Fruit fly (Drosophila melanogaster) whole organism, embryonic: ENCODE results near the gene holn1.

Source experiments
- Atf3 ChIP-seq: fragments of 200-800 bp; sonication (Bioruptor generic); optimal IDR thresholded peaks from 3 replicates; lab custom pipeline; 2016; ENCODE audit warnings: missing biosample characterization, missing genetic modification characterization
- Bteb2 ChIP-seq: fragments of 200-800 bp; sonication (Bioruptor generic); optimal IDR thresholded peaks from 2 replicates; lab custom pipeline; 2016; ENCODE audit warnings: missing biosample characterization, missing genetic modification characterization
- CG10959 ChIP-seq: fragments of 200-800 bp; sonication (Bioruptor generic); IDR thresholded peaks from 2 replicates; pipeline ENCODE4 v1.3.6; 2022; ENCODE audit warnings: missing biosample characterization, missing genetic modification characterization
- CG10979 ChIP-seq: fragments of 200-800 bp; sonication (Bioruptor generic); optimal IDR thresholded peaks from 2 replicates; lab custom pipeline; 2018; ENCODE audit warnings: missing biosample characterization, mild to moderate bottlenecking, missing genetic modification characterization, moderate library complexity
- CG11093 ChIP-seq: fragments of 200-800 bp; sonication (Bioruptor generic); IDR thresholded peaks from 3 replicates; pipeline ENCODE4 v1.3.6; 2022; ENCODE audit warnings: missing biosample characterization, missing genetic modification characterization
- CG11723 ChIP-seq: fragments of 200-800 bp; sonication (Bioruptor generic); optimal IDR thresholded peaks from 2 replicates; lab custom pipeline; 2017; ENCODE audit warnings: missing biosample characterization, mild to moderate bottlenecking, missing genetic modification characterization
- CG12769 ChIP-seq: fragments of 200-800 bp; sonication (Bioruptor generic); optimal IDR thresholded peaks from 2 replicates; lab custom pipeline; 2019; ENCODE audit warnings: missing biosample characterization, mild to moderate bottlenecking, missing genetic modification characterization, moderate library complexity
- CG13296 ChIP-seq: fragments of 200-800 bp; sonication (Bioruptor generic); optimal IDR thresholded peaks from 3 replicates; lab custom pipeline; 2018; ENCODE audit warnings: missing biosample characterization, mild to moderate bottlenecking, missing genetic modification characterization
- CG13424 ChIP-seq: fragments of 200-800 bp; sonication (Bioruptor generic); optimal IDR thresholded peaks from 2 replicates; lab custom pipeline; 2019; ENCODE audit warnings: missing biosample characterization, mild to moderate bottlenecking, missing genetic modification characterization, moderate library complexity
- CG14965 ChIP-seq: fragments of 200-800 bp; sonication (Bioruptor generic); optimal IDR thresholded peaks from 2 replicates; lab custom pipeline; 2016; ENCODE audit warnings: missing biosample characterization, missing genetic modification characterization, borderline replicate concordance
- CG15073 ChIP-seq: fragments of 200-800 bp; sonication (Bioruptor generic); optimal IDR thresholded peaks from 2 replicates; lab custom pipeline; 2016; ENCODE audit warnings: missing biosample characterization, missing genetic modification characterization
- CG18011 ChIP-seq: fragments of 200-800 bp; sonication (Bioruptor generic); optimal IDR thresholded peaks from 2 replicates; lab custom pipeline; 2017; ENCODE audit warnings: missing biosample characterization, missing genetic modification characterization, mild to moderate bottlenecking, moderate library complexity, missing genotype
- CG18599 ChIP-seq: fragments of 200-800 bp; sonication (Bioruptor generic); optimal IDR thresholded peaks from 3 replicates; lab custom pipeline; 2017; ENCODE audit warnings: missing biosample characterization, missing genetic modification characterization, mild to moderate bottlenecking, moderate library complexity, missing genetic modification reagents
- CG30431 ChIP-seq: fragments of 200-800 bp; sonication (Bioruptor generic); optimal IDR thresholded peaks from 2 replicates; lab custom pipeline; 2017; ENCODE audit warnings: missing biosample characterization, missing genetic modification characterization
- CG31388 ChIP-seq: fragments of 200-800 bp; sonication (Bioruptor generic); optimal IDR thresholded peaks from 2 replicates; lab custom pipeline; 2016; ENCODE audit warnings: missing biosample characterization, missing genetic modification characterization
- CG32532 ChIP-seq: fragments of 200-800 bp; sonication (Bioruptor generic); IDR thresholded peaks from 2 replicates; pipeline ENCODE4 v1.3.6; 2022; ENCODE audit warnings: missing biosample characterization, missing genetic modification characterization
- CG4328 ChIP-seq: fragments of 200-800 bp; sonication (Bioruptor generic); optimal IDR thresholded peaks from 3 replicates; lab custom pipeline; 2017; ENCODE audit warnings: missing biosample characterization, missing genetic modification reagents, missing genetic modification characterization
- CG4404 ChIP-seq: fragments of 200-800 bp; sonication (Bioruptor generic); IDR thresholded peaks from 2 replicates; pipeline ENCODE4 v1.3.6; 2022; ENCODE audit warnings: missing biosample characterization, missing genetic modification characterization
- CG7928 ChIP-seq: fragments of 200-800 bp; sonication (Bioruptor generic); optimal IDR thresholded peaks from 2 replicates; lab custom pipeline; 2017; ENCODE audit warnings: missing biosample characterization, mild to moderate bottlenecking, missing genetic modification characterization
- CG9437 ChIP-seq: fragments of 200-800 bp; sonication (Bioruptor generic); optimal IDR thresholded peaks from 2 replicates; lab custom pipeline; 2018; ENCODE audit warnings: missing biosample characterization, mild to moderate bottlenecking, missing genetic modification characterization
- CG9609 ChIP-seq: fragments of 200-800 bp; sonication (Bioruptor generic); optimal IDR thresholded peaks from 3 replicates; lab custom pipeline; 2016; ENCODE audit warnings: missing biosample characterization, missing genetic modification characterization
- CG9817 ChIP-seq: fragments of 200-800 bp; sonication (Bioruptor generic); optimal IDR thresholded peaks from 2 replicates; lab custom pipeline; 2018; ENCODE audit warnings: missing biosample characterization, mild to moderate bottlenecking, missing genetic modification characterization, moderate library complexity
- Dip2 ChIP-seq: fragments of 200-800 bp; sonication (Bioruptor generic); IDR thresholded peaks from 2 replicates; pipeline ENCODE4 v1.3.6; 2022; ENCODE audit warnings: missing biosample characterization, missing genetic modification characterization
- Dp ChIP-seq: fragments of 200-800 bp; sonication (Bioruptor generic); optimal IDR thresholded peaks from 2 replicates; lab custom pipeline; 2018; ENCODE audit warnings: missing biosample characterization, mild to moderate bottlenecking, missing genetic modification characterization, moderate library complexity
- HLH54F ChIP-seq: fragments of 200-800 bp; sonication (Bioruptor generic); optimal IDR thresholded peaks from 3 replicates; lab custom pipeline; 2016; ENCODE audit warnings: missing biosample characterization, missing genetic modification characterization
- HLHmδ ChIP-seq: fragments of 200-800 bp; sonication (Bioruptor generic); optimal IDR thresholded peaks from 2 replicates; lab custom pipeline; 2018; ENCODE audit warnings: missing biosample characterization, mild to moderate bottlenecking, missing genetic modification characterization, moderate library complexity
- HmgD ChIP-seq: fragments of 200-800 bp; sonication (Bioruptor generic); optimal IDR thresholded peaks from 3 replicates; lab custom pipeline; 2016; ENCODE audit warnings: missing biosample characterization, missing genetic modification characterization
- HmgZ ChIP-seq: fragments of 200-800 bp; sonication (Bioruptor generic); optimal IDR thresholded peaks from 2 replicates; lab custom pipeline; 2018; ENCODE audit warnings: missing biosample characterization, mild to moderate bottlenecking, missing genetic modification characterization
- Lim3 ChIP-seq: fragments of 200-800 bp; sonication (Bioruptor generic); IDR thresholded peaks from 2 replicates; pipeline ENCODE4 v1.3.6; 2022; ENCODE audit warnings: missing biosample characterization, missing genetic modification characterization
- MBD-R2 ChIP-seq: fragments of 200-800 bp; sonication (Bioruptor generic); IDR thresholded peaks from 2 replicates; pipeline ENCODE4 v1.3.6; 2022; ENCODE audit warnings: missing biosample characterization, missing genetic modification characterization
- NC2β ChIP-seq: fragments of 200-800 bp; sonication (Bioruptor generic); optimal IDR thresholded peaks from 2 replicates; lab custom pipeline; 2016; ENCODE audit warnings: missing biosample characterization, missing genetic modification characterization
- Ptx1 ChIP-seq: fragments of 200-800 bp; sonication (Bioruptor generic); IDR thresholded peaks from 2 replicates; pipeline ENCODE4 v1.3.6; 2022; ENCODE audit warnings: missing biosample characterization, missing genetic modification characterization
- Ravus ChIP-seq: fragments of 200-800 bp; sonication (Bioruptor generic); IDR thresholded peaks from 2 replicates; pipeline ENCODE4 v1.3.6; 2022; ENCODE audit warnings: missing biosample characterization, missing genetic modification characterization
- Sry-δ ChIP-seq: fragments of 200-800 bp; sonication (Bioruptor generic); optimal IDR thresholded peaks from 2 replicates; lab custom pipeline; 2016; ENCODE audit warnings: missing biosample characterization, missing genetic modification characterization
- Usf ChIP-seq: fragments of 200-800 bp; sonication (Bioruptor generic); optimal IDR thresholded peaks from 2 replicates; lab custom pipeline; 2017; ENCODE audit warnings: missing genotype, missing biosample characterization, missing genetic modification characterization
- bcd ChIP-seq: fragments of 200-800 bp; sonication (Bioruptor generic); optimal IDR thresholded peaks from 2 replicates; lab custom pipeline; 2017; ENCODE audit warnings: missing biosample characterization, mild to moderate bottlenecking, missing genetic modification characterization
- br ChIP-seq: fragments of >200 bp; optimal IDR thresholded peaks from 2 replicates; lab custom pipeline; 2017
- dm ChIP-seq: fragments of 200-800 bp; sonication (Bioruptor generic); optimal IDR thresholded peaks from 3 replicates; lab custom pipeline; 2016; ENCODE audit warnings: missing biosample characterization, missing genetic modification characterization
- hkb ChIP-seq, 2 experiments: fragments of 200-800 bp in 1 of 2; fragments of >200 bp in 1 of 2; sonication (Bioruptor generic) in 1 of 2; IDR thresholded peaks in 1 of 2; optimal IDR thresholded peaks in 1 of 2; 2 replicates each; pipeline versions ENCODE4 v1.3.6 to Lab custom; 2017 to 2022; ENCODE audit warnings: missing biosample characterization in 1 of 2, missing genetic modification characterization in 1 of 2
- jumu ChIP-seq: fragments of 200-800 bp; sonication (Bioruptor generic); optimal IDR thresholded peaks from 3 replicates; lab custom pipeline; 2016; ENCODE audit warnings: missing biosample characterization, missing genetic modification characterization
- kay ChIP-seq: fragments of 200-800 bp; sonication (Bioruptor generic); optimal IDR thresholded peaks from 2 replicates; lab custom pipeline; 2016; ENCODE audit warnings: missing biosample characterization, missing genetic modification characterization
- luna ChIP-seq: fragments of 200-800 bp; sonication (Bioruptor generic); optimal IDR thresholded peaks from 2 replicates; lab custom pipeline; 2016; ENCODE audit warnings: missing biosample characterization, missing genetic modification characterization
- otp ChIP-seq: fragments of 200-800 bp; sonication (Bioruptor generic); IDR thresholded peaks from 3 replicates; pipeline ENCODE4, ENCODE4 v1.3.6; 2022; ENCODE audit warnings: missing biosample characterization, missing genetic modification characterization
- phol ChIP-seq: fragments of 200-800 bp; sonication (Bioruptor generic); optimal IDR thresholded peaks from 3 replicates; lab custom pipeline; 2018; ENCODE audit warnings: missing biosample characterization, mild to moderate bottlenecking, missing genetic modification characterization, moderate library complexity
- prd ChIP-seq, 3 experiments: fragments of >200 bp in 2 of 3; fragments of 200-800 bp in 1 of 3; sonication (Bioruptor generic) in 1 of 3; optimal IDR thresholded peaks in 2 of 3; IDR thresholded peaks in 1 of 3; 2 replicates in 2 of 3; 3 replicates in 1 of 3; pipeline versions ENCODE4 v1.3.6 to Lab custom; 2017 to 2022; ENCODE audit warnings: missing biosample characterization in 1 of 3, missing genetic modification characterization in 1 of 3
- schlank ChIP-seq: fragments of 200-800 bp; sonication (Bioruptor generic); optimal IDR thresholded peaks from 2 replicates; lab custom pipeline; 2018; ENCODE audit warnings: missing biosample characterization, mild to moderate bottlenecking, missing genetic modification characterization
- sd ChIP-seq: fragments of 200-800 bp; sonication (Bioruptor generic); optimal IDR thresholded peaks from 3 replicates; lab custom pipeline; 2018; ENCODE audit warnings: missing biosample characterization, mild to moderate bottlenecking, missing genetic modification characterization, moderate library complexity
- ssp ChIP-seq: fragments of 200-800 bp; sonication (Bioruptor generic); IDR thresholded peaks from 2 replicates; pipeline ENCODE4 v1.3.6; 2022; ENCODE audit warnings: missing biosample characterization, missing genetic modification characterization
- trem ChIP-seq: fragments of 200-800 bp; optimal IDR thresholded peaks from 3 replicates; lab custom pipeline; 2019; ENCODE audit warnings: missing biosample characterization, mild to moderate bottlenecking, missing genetic modification characterization, moderate library complexity
- tup ChIP-seq: fragments of 200-800 bp; sonication (Bioruptor generic); optimal IDR thresholded peaks from 2 replicates; lab custom pipeline; 2016; ENCODE audit warnings: missing biosample characterization, mild to moderate bottlenecking, missing genetic modification characterization, moderate library complexity
- wek ChIP-seq: fragments of 200-800 bp; sonication (Bioruptor generic); optimal IDR thresholded peaks from 3 replicates; lab custom pipeline; 2018; ENCODE audit warnings: missing biosample characterization, mild to moderate bottlenecking, missing genetic modification characterization, moderate library complexity

Gene holn1

dm6 chr2L:10426534-10427048, 9.2 kb upstream of the holn1 start, which contains the start of the genes SmB and KdelR (continued):
- TF ChIP-seq hkb (optimal IDR thresholded peaks at IDR 0.05; lab: Kevin White, UChicago), result no peak
- no peak for TF ChIP-seq hkb (GFP tag; IDR thresholded peaks at IDR 0.05; lab: Robert Waterston, UW)
- no peak for TF ChIP-seq CG32532 (GFP tag; lab: Robert Waterston, UW)
- no peak for TF ChIP-seq CG15073 (GFP tag; lab: Kevin White, UChicago)
- no peak for TF ChIP-seq CG4404 (GFP tag; lab: Robert Waterston, UW)
- no peak for TF ChIP-seq Ravus (GFP tag; lab: Robert Waterston, UW)
- no peak for TF ChIP-seq CG10959 (GFP tag; lab: Robert Waterston, UW)
- TF ChIP-seq Dp, result peak; percentile 55
- TF ChIP-seq Dip2 (GFP tag; lab: Robert Waterston, UW), result no peak
- no peak for TF ChIP-seq NC2β (GFP tag; lab: Kevin White, UChicago)
- TF ChIP-seq CG11723 (GFP tag; lab: Kevin White, UChicago), result no peak
- no peak for TF ChIP-seq br (lab: Kevin White, UChicago)
- no peak for TF ChIP-seq CG18599 (GFP tag; lab: Kevin White, UChicago)
- no peak for TF ChIP-seq Bteb2 (GFP tag; lab: Kevin White, UChicago)
- TF ChIP-seq schlank (tag; lab: Kevin White, UChicago), result no peak
- no peak for TF ChIP-seq CG9437 (GFP tag; lab: Kevin White, UChicago)
- TF ChIP-seq HLHmδ (GFP tag; lab: Kevin White, UChicago), result no peak
- no peak; the same call in 1 of the 2 replicates for TF ChIP-seq ssp (GFP tag; lab: Robert Waterston, UW)
- no peak for TF ChIP-seq Ptx1 (GFP tag; lab: Robert Waterston, UW)
- no peak for TF ChIP-seq CG18011 (GFP tag; lab: Kevin White, UChicago)
- TF ChIP-seq Sry-δ (GFP tag; lab: Kevin White, UChicago), result peak; percentile 89
- TF ChIP-seq otp, result no peak
- no peak for TF ChIP-seq CG10979 (tag; lab: Kevin White, UChicago)
- no peak for TF ChIP-seq CG9609 (GFP tag; lab: Kevin White, UChicago)
- TF ChIP-seq Atf3 (GFP tag; lab: Kevin White, UChicago), result peak; percentile 31
- peak; percentile 7 for TF ChIP-seq CG13424 (tag; lab: Kevin White, UChicago)
- peak; percentile 80 for TF ChIP-seq dm (GFP tag; lab: Kevin White, UChicago)
- no peak for TF ChIP-seq CG30431
- TF ChIP-seq CG7928 (GFP tag; lab: Kevin White, UChicago), result no peak
- TF ChIP-seq tup, result no peak
- no peak for TF ChIP-seq CG4328 (GFP tag; lab: Kevin White, UChicago)
- no peak for TF ChIP-seq HmgZ
- TF ChIP-seq luna (GFP tag; lab: Kevin White, UChicago), result no peak
- no peak for TF ChIP-seq CG9817 (tag; lab: Kevin White, UChicago)
- peak; percentile 83 for TF ChIP-seq phol (tag; lab: Kevin White, UChicago)
- TF ChIP-seq jumu (GFP tag; lab: Kevin White, UChicago), result peak; percentile 7
- no peak for TF ChIP-seq CG31388 (GFP tag; lab: Kevin White, UChicago)
- no peak for TF ChIP-seq bcd (GFP tag; lab: Kevin White, UChicago)
- no peak for TF ChIP-seq CG14965 (GFP tag; lab: Kevin White, UChicago)
- TF ChIP-seq CG12769 (tag; lab: Kevin White, UChicago), result no peak
- peak; percentile 55 for TF ChIP-seq MBD-R2 (GFP tag; lab: Robert Waterston, UW)
- TF ChIP-seq CG11093 (GFP tag; lab: Robert Waterston, UW), result no peak
- peak; percentile 90 for TF ChIP-seq kay (GFP tag; lab: Kevin White, UChicago)
- no peak for TF ChIP-seq HLH54F (GFP tag; lab: Kevin White, UChicago)
- peak; percentile 17 for TF ChIP-seq CG13296
- TF ChIP-seq prd (optimal IDR thresholded peaks at IDR 0.05; lab: Kevin White, UChicago), result no peak
- no peak for TF ChIP-seq prd (GFP tag; IDR thresholded peaks at IDR 0.05; lab: Robert Waterston, UW)
- TF ChIP-seq Usf (GFP tag; lab: Kevin White, UChicago), result no peak
- TF ChIP-seq trem, result peak; percentile 78
- no peak for TF ChIP-seq HmgD (GFP tag; lab: Kevin White, UChicago)
- no peak for TF ChIP-seq Lim3 (GFP tag; lab: Robert Waterston, UW)
- no peak for TF ChIP-seq sd (tag; lab: Kevin White, UChicago)
- no peak for TF ChIP-seq wek (GFP tag; lab: Kevin White, UChicago)
